Worm (Caenorhabditis elegans): ENCODE data around the gene fbxa-25.

ce11 chrIII:1349313-1349712, at the start of gene fbxa-25:
- TF ChIP-seq madf-10 (tag; optimal IDR thresholded peaks at IDR 0.05) (no peak), snpc-4 (GFP tag; optimal IDR thresholded peaks at IDR 0.05) (no peak), snpc-4 (tag; optimal IDR thresholded peaks at IDR 0.05) (no peak), Y95B8A.8 (GFP tag; IDR thresholded peaks at IDR 0.05) (no peak), ztf-3 (GFP tag; optimal IDR thresholded peaks at IDR 0.05) (no peak), lag-1 (GFP tag; IDR thresholded peaks at IDR 0.05) (no peak), lin-26 (GFP tag; IDR thresholded peaks at IDR 0.05) (no peak), repo-1 (tag; optimal IDR thresholded peaks at IDR 0.05) (no peak)
